Fruit fly (Drosophila melanogaster) whole organism, embryonic: Measurements from ENCODE around the gene CG10194.

Source experiments
- Ada2b ChIP-seq: fragments of 200-800 bp; sonication (Bioruptor generic); IDR thresholded peaks from 2 replicates; pipeline ENCODE4 v1.3.6; 2022; ENCODE audit warnings: missing biosample characterization, missing genetic modification characterization
- Asciz ChIP-seq: fragments of 200-800 bp; sonication (Bioruptor generic); optimal IDR thresholded peaks from 2 replicates; lab custom pipeline; 2017; ENCODE audit warnings: missing biosample characterization, mild to moderate bottlenecking, missing genetic modification characterization, missing genetic modification reagents
- BtbVII ChIP-seq: fragments of 200-800 bp; sonication (Bioruptor generic); optimal IDR thresholded peaks from 3 replicates; lab custom pipeline; 2017; ENCODE audit warnings: missing biosample characterization, mild to moderate bottlenecking, missing genetic modification characterization
- CG10147 ChIP-seq: fragments of 200-800 bp; sonication (Bioruptor generic); optimal IDR thresholded peaks from 2 replicates; lab custom pipeline; 2019; ENCODE audit warnings: missing biosample characterization, mild to moderate bottlenecking, missing genetic modification characterization, moderate library complexity
- CG10959 ChIP-seq: fragments of 200-800 bp; sonication (Bioruptor generic); IDR thresholded peaks from 2 replicates; pipeline ENCODE4 v1.3.6; 2022; ENCODE audit warnings: missing biosample characterization, missing genetic modification characterization
- CG11085 ChIP-seq: fragments of 200-800 bp; sonication (Bioruptor generic); IDR thresholded peaks from 2 replicates; pipeline ENCODE4 v1.3.6; 2022; ENCODE audit warnings: missing biosample characterization, missing genetic modification characterization
- CG11456 ChIP-seq: fragments of 200-800 bp; sonication (Bioruptor generic); IDR thresholded peaks from 3 replicates; pipeline ENCODE4 v1.3.6; 2022; ENCODE audit warnings: missing biosample characterization, missing genetic modification characterization
- CG12219 ChIP-seq: fragments of 200-800 bp; sonication (Bioruptor generic); optimal IDR thresholded peaks from 3 replicates; lab custom pipeline; 2018; ENCODE audit warnings: missing biosample characterization, mild to moderate bottlenecking, missing genetic modification characterization
- CG15514 ChIP-seq: fragments of 200-800 bp; sonication (Bioruptor generic); optimal IDR thresholded peaks from 3 replicates; lab custom pipeline; 2017; ENCODE audit warnings: missing biosample characterization, missing genetic modification characterization, mild to moderate bottlenecking, moderate library complexity, missing genetic modification reagents
- CG16815 ChIP-seq: fragments of 200-800 bp; sonication (Bioruptor generic); optimal IDR thresholded peaks from 3 replicates; lab custom pipeline; 2017; ENCODE audit warnings: missing biosample characterization, mild to moderate bottlenecking, missing genetic modification characterization
- CG17186 ChIP-seq: fragments of 200-800 bp; sonication (Bioruptor generic); optimal IDR thresholded peaks from 3 replicates; lab custom pipeline; 2017; ENCODE audit warnings: missing biosample characterization, missing genetic modification reagents, missing genetic modification characterization
- CG1792 ChIP-seq: fragments of 200-800 bp; sonication (Bioruptor generic); optimal IDR thresholded peaks from 2 replicates; lab custom pipeline; 2016; ENCODE audit warnings: missing biosample characterization, missing genetic modification characterization
- CG32532 ChIP-seq: fragments of 200-800 bp; sonication (Bioruptor generic); IDR thresholded peaks from 2 replicates; pipeline ENCODE4 v1.3.6; 2022; ENCODE audit warnings: missing biosample characterization, missing genetic modification characterization
- CG33213 ChIP-seq: fragments of 200-800 bp; sonication (Bioruptor generic); optimal IDR thresholded peaks from 3 replicates; lab custom pipeline; 2016; ENCODE audit warnings: missing biosample characterization, missing genetic modification characterization
- CG34224 ChIP-seq: fragments of 200-800 bp; sonication (Bioruptor generic); IDR thresholded peaks from 3 replicates; pipeline ENCODE4 v1.3.6; 2022; ENCODE audit warnings: missing biosample characterization, missing genetic modification characterization; ENCODE audit not compliant: partially characterized antibody
- CG6683 ChIP-seq: fragments of 200-800 bp; sonication (Bioruptor generic); optimal IDR thresholded peaks from 2 replicates; lab custom pipeline; 2017; ENCODE audit warnings: missing biosample characterization, mild to moderate bottlenecking, missing genetic modification characterization, missing genetic modification reagents
- CG7745 ChIP-seq: fragments of 200-800 bp; sonication (Bioruptor generic); optimal IDR thresholded peaks from 2 replicates; lab custom pipeline; 2018; ENCODE audit warnings: missing biosample characterization, mild to moderate bottlenecking, missing genetic modification characterization, moderate library complexity
- CG9817 ChIP-seq: fragments of 200-800 bp; sonication (Bioruptor generic); optimal IDR thresholded peaks from 2 replicates; lab custom pipeline; 2018; ENCODE audit warnings: missing biosample characterization, mild to moderate bottlenecking, missing genetic modification characterization, moderate library complexity
- Dek ChIP-seq: fragments of 200-800 bp; sonication (Bioruptor generic); optimal IDR thresholded peaks from 3 replicates; lab custom pipeline; 2019; ENCODE audit warnings: missing biosample characterization, mild to moderate bottlenecking, missing genetic modification characterization, moderate library complexity
- Dfd ChIP-seq, 2 experiments: fragments of >200 bp; optimal IDR thresholded peaks; 2 replicates each; lab custom pipeline; 2017; ENCODE audit warnings: missing biosample characterization in 2 of 2, missing genetic modification characterization in 2 of 2
- Doc3 ChIP-seq: fragments of 200-800 bp; sonication (Bioruptor generic); IDR thresholded peaks from 3 replicates; pipeline ENCODE4 v1.3.6; 2022; ENCODE audit warnings: missing biosample characterization, missing genetic modification characterization; ENCODE audit not compliant: partially characterized antibody
- Hmr ChIP-seq: fragments of 200-800 bp; sonication (Bioruptor generic); optimal IDR thresholded peaks from 3 replicates; lab custom pipeline; 2017; ENCODE audit warnings: mild to moderate bottlenecking, missing biosample characterization, missing genetic modification reagents, missing genetic modification characterization
- MBD-R2 ChIP-seq: fragments of 200-800 bp; sonication (Bioruptor generic); IDR thresholded peaks from 2 replicates; pipeline ENCODE4 v1.3.6; 2022; ENCODE audit warnings: missing biosample characterization, missing genetic modification characterization
- Max ChIP-seq: fragments of 200-800 bp; sonication (Bioruptor generic); optimal IDR thresholded peaks from 2 replicates; lab custom pipeline; 2016; ENCODE audit warnings: missing biosample characterization, mild to moderate bottlenecking, missing genetic modification characterization
- PHDP ChIP-seq: fragments of 200-800 bp; sonication (Bioruptor generic); optimal IDR thresholded peaks from 3 replicates; lab custom pipeline; 2018; ENCODE audit warnings: missing biosample characterization, mild to moderate bottlenecking, missing genetic modification characterization, moderate library complexity
- Sox100B ChIP-seq: fragments of 200-800 bp; sonication (Bioruptor generic); optimal IDR thresholded peaks from 3 replicates; lab custom pipeline; 2018; ENCODE audit warnings: missing biosample characterization, mild to moderate bottlenecking, missing genetic modification characterization
- Sry-δ ChIP-seq: fragments of 200-800 bp; sonication (Bioruptor generic); optimal IDR thresholded peaks from 2 replicates; lab custom pipeline; 2016; ENCODE audit warnings: missing biosample characterization, missing genetic modification characterization
- Usf ChIP-seq: fragments of 200-800 bp; sonication (Bioruptor generic); optimal IDR thresholded peaks from 2 replicates; lab custom pipeline; 2017; ENCODE audit warnings: missing genotype, missing biosample characterization, missing genetic modification characterization
- amos ChIP-seq: fragments of 200-800 bp; sonication (Bioruptor generic); IDR thresholded peaks from 2 replicates; pipeline ENCODE4 v1.3.6; 2022; ENCODE audit warnings: missing biosample characterization, missing genetic modification characterization; ENCODE audit not compliant: partially characterized antibody
- ase ChIP-seq: fragments of 200-800 bp; sonication (Bioruptor generic); IDR thresholded peaks from 3 replicates; pipeline ENCODE4 v1.3.6; 2022; ENCODE audit warnings: missing biosample characterization, missing genetic modification characterization
- br ChIP-seq: fragments of >200 bp; optimal IDR thresholded peaks from 2 replicates; lab custom pipeline; 2017
- crp ChIP-seq, 2 experiments: fragments of 200-800 bp; sonication (Bioruptor generic); optimal IDR thresholded peaks; 2 replicates in 1 of 2; 3 replicates in 1 of 2; lab custom pipeline; 2017; ENCODE audit warnings: missing biosample characterization in 2 of 2, missing genetic modification characterization in 2 of 2, mild to moderate bottlenecking in 1 of 2, moderate library complexity in 1 of 2
- dmrt11E ChIP-seq: fragments of 200-800 bp; sonication (Bioruptor generic); optimal IDR thresholded peaks from 3 replicates; lab custom pipeline; 2018; ENCODE audit warnings: missing biosample characterization, mild to moderate bottlenecking, missing genetic modification characterization, moderate library complexity
- ftz-f1 ChIP-seq: fragments of 200-800 bp; sonication (Bioruptor generic); optimal IDR thresholded peaks from 2 replicates; lab custom pipeline; 2016; ENCODE audit warnings: missing biosample characterization, missing genetic modification characterization
- gem ChIP-seq: fragments of 200-800 bp; sonication (Bioruptor generic); optimal IDR thresholded peaks from 2 replicates; lab custom pipeline; 2019; ENCODE audit warnings: missing biosample characterization, mild to moderate bottlenecking, missing genetic modification characterization, moderate library complexity
- hkb ChIP-seq, 2 experiments: fragments of 200-800 bp in 1 of 2; fragments of >200 bp in 1 of 2; sonication (Bioruptor generic) in 1 of 2; IDR thresholded peaks in 1 of 2; optimal IDR thresholded peaks in 1 of 2; 2 replicates each; pipeline versions ENCODE4 v1.3.6 to Lab custom; 2017 to 2022; ENCODE audit warnings: missing biosample characterization in 1 of 2, missing genetic modification characterization in 1 of 2
- kah ChIP-seq: fragments of 200-800 bp; sonication (Bioruptor generic); optimal IDR thresholded peaks from 2 replicates; lab custom pipeline; 2018; ENCODE audit warnings: missing biosample characterization, mild to moderate bottlenecking, missing genetic modification characterization
- lbe ChIP-seq: fragments of 200-800 bp; sonication (Bioruptor generic); optimal IDR thresholded peaks from 2 replicates; lab custom pipeline; 2016; ENCODE audit warnings: missing biosample characterization, mild to moderate bottlenecking, missing genetic modification characterization
- pzg ChIP-seq: fragments of 200-800 bp; sonication (Bioruptor generic); optimal IDR thresholded peaks from 3 replicates; lab custom pipeline; 2018; ENCODE audit warnings: missing biosample characterization, mild to moderate bottlenecking, missing genetic modification characterization, moderate library complexity
- ranshi ChIP-seq: fragments of 200-800 bp; sonication (Bioruptor generic); IDR thresholded peaks from 2 replicates; pipeline ENCODE4 v1.3.6; 2022; ENCODE audit warnings: missing biosample characterization, missing genetic modification characterization
- sens ChIP-seq: fragments of 200-800 bp; sonication (Bioruptor generic); peaks from one replicate; lab custom pipeline; 2016; ENCODE audit warnings: missing biosample characterization, missing genetic modification characterization
- sna ChIP-seq: fragments of 200-800 bp; sonication (Bioruptor generic); IDR thresholded peaks from 2 replicates; pipeline ENCODE4 v1.3.6; 2022; ENCODE audit warnings: missing biosample characterization, missing genetic modification characterization; ENCODE audit not compliant: partially characterized antibody
- ssp ChIP-seq: fragments of 200-800 bp; sonication (Bioruptor generic); IDR thresholded peaks from 2 replicates; pipeline ENCODE4 v1.3.6; 2022; ENCODE audit warnings: missing biosample characterization, missing genetic modification characterization
- sug ChIP-seq: fragments of 200-800 bp; optimal IDR thresholded peaks from 2 replicates; lab custom pipeline; 2019; ENCODE audit warnings: missing biosample characterization, mild to moderate bottlenecking, missing genetic modification characterization, moderate library complexity
- tna ChIP-seq: fragments of 200-800 bp; sonication (Bioruptor generic); IDR thresholded peaks from 2 replicates; pipeline ENCODE4 v1.3.6; 2022; ENCODE audit warnings: missing biosample characterization, missing genetic modification characterization; ENCODE audit not compliant: partially characterized antibody
- wor ChIP-seq: fragments of 200-800 bp; sonication (Bioruptor generic); IDR thresholded peaks from 2 replicates; pipeline ENCODE4 v1.3.6; 2022; ENCODE audit warnings: missing biosample characterization, missing genetic modification characterization

CG10194 gene

DNA sequence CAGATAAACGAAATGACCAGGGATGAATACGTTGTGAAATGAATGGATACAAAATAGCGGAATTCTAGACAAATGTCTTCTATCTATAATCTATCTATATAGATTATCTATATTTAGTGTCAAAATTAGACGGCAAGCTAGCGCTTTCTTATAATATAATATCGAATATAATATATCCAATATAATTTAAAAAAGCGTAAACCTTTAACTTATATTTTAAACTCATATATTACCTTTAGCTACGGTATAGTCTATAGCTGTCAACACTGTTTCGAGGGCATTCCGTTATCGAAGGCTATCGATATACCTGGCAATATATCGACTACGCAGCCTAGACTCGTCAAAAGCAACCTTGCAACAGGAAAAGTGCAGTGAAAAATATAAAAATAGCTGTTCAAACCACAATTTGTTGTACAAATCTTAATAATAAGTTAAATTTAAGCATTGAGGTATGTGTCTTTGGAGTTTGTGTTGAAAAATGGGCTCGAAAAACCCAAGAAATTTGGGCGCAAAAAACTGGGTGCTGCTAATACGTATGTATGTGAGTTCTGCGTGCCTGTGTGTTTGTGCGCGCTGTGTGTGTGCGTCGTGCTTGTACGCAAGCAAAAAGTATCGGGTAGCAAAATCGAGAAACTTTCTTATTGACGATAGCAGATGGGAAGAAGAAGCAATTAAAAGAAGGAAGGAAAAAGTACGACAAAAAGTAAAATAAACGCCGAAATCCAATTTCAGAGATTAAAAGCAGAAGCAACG lies 3.2 kb upstream of the CG10194 start, which contains the start of the genes swm and Ctu2 (continued):
- peak; percentile 13 for TF ChIP-seq Usf (GFP tag; lab: Kevin White, UChicago)
- no peak for TF ChIP-seq Hmr (GFP tag; lab: Kevin White, UChicago)
- no peak for TF ChIP-seq gem
- peak; percentile 51 for TF ChIP-seq CG10147 (GFP tag; lab: Kevin White, UChicago)
- no peak for TF ChIP-seq CG11456
- peak; percentile 92 for TF ChIP-seq ftz-f1 (GFP tag; lab: Kevin White, UChicago)
- no peak for TF ChIP-seq hkb (optimal IDR thresholded peaks at IDR 0.05; lab: Kevin White, UChicago)
- TF ChIP-seq hkb (GFP tag; IDR thresholded peaks at IDR 0.05; lab: Robert Waterston, UW) = peak; percentile 55; the same call in 1 of the 2 replicates
- no peak for TF ChIP-seq BtbVII
- peak; percentile 85 for TF ChIP-seq sug
- TF ChIP-seq CG15514 (GFP tag; lab: Kevin White, UChicago) = peak; percentile 44
- peak; percentile 79 for TF ChIP-seq CG9817 (tag; lab: Kevin White, UChicago)
- TF ChIP-seq ranshi (GFP tag; lab: Robert Waterston, UW) = peak; percentile 30; the same call in 1 of the 2 replicates
- no peak for TF ChIP-seq Dfd (GFP tag; optimal IDR thresholded peaks at IDR 0.05; lab: Kevin White, UChicago)
- TF ChIP-seq Max = peak; percentile 2
- TF ChIP-seq ssp (GFP tag; lab: Robert Waterston, UW) = 0 out of 2 replicates have a peak, but pooled peaks have one; percentile 12
- peak; percentile 19 for TF ChIP-seq kah (GFP tag; lab: Kevin White, UChicago)
- TF ChIP-seq Ada2b (GFP tag; lab: Robert Waterston, UW) = peak; percentile 54; the same call in 1 of the 2 replicates
- peak; percentile 48 for TF ChIP-seq pzg (GFP tag; lab: Kevin White, UChicago)
- peak in 1 of 2 experiments; percentile 47 for TF ChIP-seq crp (GFP tag; optimal IDR thresholded peaks at IDR 0.05; lab: Kevin White, UChicago)
- peak; percentile 64 for TF ChIP-seq Sry-δ (GFP tag; lab: Kevin White, UChicago)
- no peak for TF ChIP-seq ase
- TF ChIP-seq CG11085 = 0 out of 2 replicates have a peak, but pooled peaks have one; percentile 50
- peak; percentile 12 for TF ChIP-seq CG6683 (GFP tag; lab: Kevin White, UChicago)
- peak; percentile 65 for TF ChIP-seq dmrt11E
- TF ChIP-seq Sox100B (GFP tag; lab: Kevin White, UChicago) = no peak
- no peak for TF ChIP-seq CG12219 (GFP tag; lab: Kevin White, UChicago)

- TF ChIP-seq CG32532 (GFP tag; lab: Robert Waterston, UW) = no peak
- no peak for TF ChIP-seq sens
- no peak for TF ChIP-seq CG7745 (tag; lab: Kevin White, UChicago)
Measured at dm6 chr2L:19487190-19487589, 2.7 kb downstream of the CG10194 start, which contains the start of gene CG13083. TSS of gene CG13083 (plus strand) at chr2L:19487490.

DNA sequence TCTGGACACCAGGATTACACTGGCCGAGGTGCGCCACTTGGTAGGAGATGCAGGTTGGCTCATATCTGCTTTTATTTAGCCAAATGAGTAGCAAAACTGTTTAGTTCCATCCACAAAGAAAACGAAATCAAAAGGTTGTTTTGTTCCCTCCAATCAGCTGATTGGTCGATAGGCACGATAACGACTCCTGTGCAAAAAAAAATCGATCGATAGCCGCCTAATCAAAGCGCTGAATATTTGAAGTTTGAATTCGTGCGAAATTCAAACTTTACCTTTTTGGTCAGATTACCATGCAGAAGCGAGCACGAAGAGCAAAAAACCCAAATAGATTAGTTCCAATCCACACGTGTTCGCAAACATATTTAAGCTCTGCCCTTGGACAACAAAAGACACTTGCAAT lies 5.4 kb downstream of the CG10194 start, which contains the start of the genes CG10195 and CG13084:
CG10195 (minus strand) TSS at position 167 of the 400 bp plus-strand sequence.
CG13084 (plus strand) TSS at position 392 of the 400 bp plus-strand sequence.
- TF ChIP-seq PHDP (tag; lab: Kevin White, UChicago) (no peak), Asciz (GFP tag; lab: Kevin White, UChicago) (no peak), CG1792 (GFP tag; lab: Kevin White, UChicago) (no peak), lbe (GFP tag; lab: Kevin White, UChicago) (no peak), Dek (tag; lab: Kevin White, UChicago) (no peak), crp (GFP tag; optimal IDR thresholded peaks at IDR 0.05; lab: Kevin White, UChicago) (peak in 1 of 2 experiments; percentile 81), CG16815 (GFP tag; lab: Kevin White, UChicago) (no peak), sna (GFP tag; lab: Robert Waterston, UW) (peak; percentile 74), kah (GFP tag; lab: Kevin White, UChicago) (peak; percentile 3), wor (no peak), amos (GFP tag; lab: Robert Waterston, UW) (peak; percentile 28; the same call in 1 of the 2 replicates), CG34224 (GFP tag; lab: Robert Waterston, UW) (peak; percentile 64), CG17186 (GFP tag; lab: Kevin White, UChicago) (no peak), br (no peak), MBD-R2 (GFP tag; lab: Robert Waterston, UW) (peak; percentile 18; the same call in 1 of the 2 replicates), Doc3 (GFP tag; lab: Robert Waterston, UW) (peak; percentile 44; the same call in 2 of the 3 replicates), CG10959 (no peak), tna (0 out of 2 replicates have a peak, but pooled peaks have one; percentile 54), CG33213 (GFP tag; lab: Kevin White, UChicago) (no peak)
